Worm (Caenorhabditis elegans) whole organism, L4 larva: Measurements from ENCODE around the gene aff-1.

Experiments
- F49E8.2 ChIP-seq: sonication (generic microtip); optimal IDR thresholded peaks from 2 replicates; lab custom pipeline; 2016; ENCODE audit warnings: missing compliant biosample characterization, mild to moderate bottlenecking, missing genetic modification characterization, borderline replicate concordance
- ZK546.5 ChIP-seq, 2 experiments: sonication (generic microtip); optimal IDR thresholded peaks; 2 replicates each; lab custom pipeline; 2017; ENCODE audit warnings: missing biosample characterization in 2 of 2, missing genetic modification characterization in 2 of 2
- aha-1 ChIP-seq: fragments of 150-350 bp; peaks from one replicate; lab custom pipeline; 2014; ENCODE audit warnings: missing biosample characterization, missing genetic modification characterization
- ceh-32 ChIP-seq: sonication (generic microtip); optimal IDR thresholded peaks from 2 replicates; lab custom pipeline; 2016; ENCODE audit warnings: mild to moderate bottlenecking, missing genetic modification characterization, missing compliant biosample characterization; ENCODE audit not compliant: poor library complexity
- ceh-82 ChIP-seq: sonication (generic microtip); optimal IDR thresholded peaks from 2 replicates; lab custom pipeline; 2017; ENCODE audit warnings: missing biosample characterization, missing genetic modification characterization
- cey-2 ChIP-seq: sonication (generic microtip); optimal IDR thresholded peaks from 3 replicates; lab custom pipeline; 2017; ENCODE audit warnings: missing genetic modification characterization, mild to moderate bottlenecking, missing compliant biosample characterization, antibody characterized with exemption, borderline replicate concordance; ENCODE audit not compliant: insufficient read depth
- daf-12 ChIP-seq: fragments of 150-350 bp; optimal IDR thresholded peaks from 2 replicates; lab custom pipeline; 2014; ENCODE audit warnings: missing biosample characterization, missing genetic modification reagents, missing genetic modification characterization
- daf-16 ChIP-seq, 3 experiments: sonication (generic microtip); optimal IDR thresholded peaks; 2 replicates each; lab custom pipeline; 2016 to 2017; ENCODE audit warnings: missing genetic modification characterization in 3 of 3, missing genetic modification reagents in 3 of 3, mild to moderate bottlenecking in 2 of 3, missing compliant biosample characterization in 2 of 3, missing biosample characterization in 1 of 3, moderate library complexity in 1 of 3
- daf-19 ChIP-seq: fragments of 200-800 bp; sonication (Bioruptor generic); conservative IDR thresholded peaks from 2 replicates; pipeline ENCODE4 v1.3.6; 2022; ENCODE audit warnings: missing genetic modification characterization, missing compliant biosample characterization
- dmd-6 ChIP-seq: fragments of 200-800 bp; sonication (Bioruptor generic); IDR thresholded peaks from 2 replicates; pipeline ENCODE4 v1.3.6; 2022; ENCODE audit warnings: missing genetic modification reagents, missing genetic modification characterization, missing compliant biosample characterization
- dmd-9 ChIP-seq: fragments of 200-800 bp; sonication (Bioruptor generic); IDR thresholded peaks from 2 replicates; pipeline ENCODE4 v1.3.6; 2022; ENCODE audit warnings: missing genetic modification reagents, missing genetic modification characterization, missing compliant biosample characterization
- gei-8 ChIP-seq: fragments of 200-800 bp; sonication (Bioruptor generic); optimal IDR thresholded peaks from 2 replicates; lab custom pipeline; 2018; ENCODE audit warnings: mild to moderate bottlenecking, missing genetic modification characterization, missing compliant biosample characterization
- hlh-30 ChIP-seq: sonication (generic microtip); optimal IDR thresholded peaks from 2 replicates; lab custom pipeline; 2017; ENCODE audit warnings: antibody characterized with exemption, mild to moderate bottlenecking, missing genetic modification characterization, missing compliant biosample characterization; ENCODE audit not compliant: insufficient read depth
- lin-13 ChIP-seq: fragments of 150-350 bp; optimal IDR thresholded peaks from 2 replicates; lab custom pipeline; 2014; ENCODE audit warnings: missing biosample characterization, missing genetic modification reagents, missing genetic modification characterization
- lin-15B ChIP-seq: fragments of 150-350 bp; sonication (generic microtip); optimal IDR thresholded peaks from 3 replicates; lab custom pipeline; 2014; ENCODE audit warnings: missing biosample characterization, missing genetic modification characterization
- madf-5 ChIP-seq, 2 experiments: fragments of 200-800 bp; sonication (Bioruptor generic); IDR thresholded peaks; 2 replicates each; pipeline ENCODE4 v1.3.6; 2022; ENCODE audit warnings: missing compliant biosample characterization in 2 of 2, missing genetic modification characterization in 2 of 2
- madf-9 ChIP-seq: fragments of 200-800 bp; sonication (Bioruptor generic); conservative IDR thresholded peaks from 2 replicates; pipeline ENCODE4 v1.3.6; 2022; ENCODE audit warnings: missing genetic modification reagents, missing genetic modification characterization, missing compliant biosample characterization
- mdt-29 ChIP-seq: fragments of 200-800 bp; sonication (Bioruptor generic); IDR thresholded peaks from 2 replicates; pipeline ENCODE4 v1.3.6; 2022; ENCODE audit warnings: missing genetic modification reagents, missing genetic modification characterization, missing compliant biosample characterization
- mxl-3 ChIP-seq: fragments of 200-800 bp; sonication (Bioruptor generic); optimal IDR thresholded peaks from 2 replicates; lab custom pipeline; 2018; ENCODE audit warnings: mild to moderate bottlenecking, missing genetic modification characterization, missing compliant biosample characterization
- nhr-10 ChIP-seq: fragments of 150-350 bp; optimal IDR thresholded peaks from 2 replicates; lab custom pipeline; 2014; ENCODE audit warnings: missing biosample characterization, missing genetic modification characterization
- nhr-28 ChIP-seq: fragments of 150-350 bp; optimal IDR thresholded peaks from 2 replicates; lab custom pipeline; 2014; ENCODE audit warnings: missing biosample characterization, missing genetic modification characterization
- nhr-41 ChIP-seq: fragments of 200-800 bp; sonication (Bioruptor generic); IDR thresholded peaks from 2 replicates; pipeline ENCODE4 v1.3.6; 2022; ENCODE audit warnings: missing genetic modification reagents, missing genetic modification characterization, missing compliant biosample characterization
- nhr-48 ChIP-seq: sonication (generic microtip); optimal IDR thresholded peaks from 2 replicates; lab custom pipeline; 2016; ENCODE audit warnings: mild to moderate bottlenecking, missing genetic modification characterization, missing compliant biosample characterization
- nhr-76 ChIP-seq: fragments of 150-350 bp; optimal IDR thresholded peaks from 2 replicates; lab custom pipeline; 2014; ENCODE audit warnings: missing biosample characterization, missing genetic modification characterization
- nhr-77 ChIP-seq: fragments of 150-350 bp; optimal IDR thresholded peaks from 2 replicates; lab custom pipeline; 2014; ENCODE audit warnings: missing biosample characterization, missing genetic modification characterization
- php-3 ChIP-seq: fragments of 200-800 bp; sonication (Bioruptor generic); IDR thresholded peaks from 2 replicates; pipeline ENCODE4 v1.3.6; 2022; ENCODE audit warnings: missing genetic modification reagents, missing genetic modification characterization, missing compliant biosample characterization
- snpc-4 ChIP-seq: fragments of 150-350 bp; optimal IDR thresholded peaks from 2 replicates; lab custom pipeline; 2014; ENCODE audit warnings: missing biosample characterization, missing genetic modification characterization
- tag-97 ChIP-seq: fragments of 200-800 bp; sonication (Bioruptor generic); IDR thresholded peaks from 2 replicates; pipeline ENCODE4 v1.3.6; 2022; ENCODE audit warnings: missing genetic modification characterization, missing compliant biosample characterization
- tra-1 ChIP-seq: fragments of 200-800 bp; sonication (Bioruptor generic); IDR thresholded peaks from 2 replicates; pipeline ENCODE4 v1.3.6; 2022; ENCODE audit warnings: missing genetic modification reagents, missing genetic modification characterization, missing compliant biosample characterization
- vab-7 ChIP-seq: fragments of 200-800 bp; sonication (Bioruptor generic); IDR thresholded peaks from 2 replicates; pipeline ENCODE4 v1.3.6; 2022; ENCODE audit warnings: missing genetic modification reagents, missing genetic modification characterization, missing compliant biosample characterization
- zfp-3 ChIP-seq: fragments of 200-800 bp; sonication (Bioruptor generic); conservative IDR thresholded peaks from 2 replicates; pipeline ENCODE4 v1.3.6; 2022; ENCODE audit warnings: missing genetic modification reagents, missing genetic modification characterization, missing compliant biosample characterization
- zip-11 ChIP-seq: fragments of 200-800 bp; sonication (Bioruptor generic); IDR thresholded peaks from 2 replicates; pipeline ENCODE4 v1.3.6; 2022; ENCODE audit warnings: missing genetic modification characterization, missing compliant biosample characterization

The aff-1 gene

ce11 chrII:6882335-6882734 lies 18.8 kb upstream of the aff-1 start:
- no peak for TF ChIP-seq madf-9 (GFP tag; lab: Robert Waterston, UW)
- no peak for TF ChIP-seq dmd-9 (GFP tag; lab: Robert Waterston, UW)
- TF ChIP-seq gei-8 (GFP tag; lab: Kevin White, UChicago): no peak
- no peak for TF ChIP-seq lin-13
- peak; percentile 63 for TF ChIP-seq aha-1 (tag; lab: Kevin White, UChicago)

ce11 chrII:6880067-6880466 lies 16.5 kb upstream of the aff-1 start, which contains the start of gene C44B7.7:
TSS of gene C44B7.7 (minus strand) at chrII:6880167.
- TF ChIP-seq mdt-29 (GFP tag; lab: Robert Waterston, UW): no peak
- no peak for TF ChIP-seq ceh-82 (tag; lab: Kevin White, UChicago)
- TF ChIP-seq vab-7 (GFP tag; lab: Robert Waterston, UW): no peak
- no peak for TF ChIP-seq cey-2 (tag; lab: Kevin White, UChicago)
- TF ChIP-seq nhr-28 (tag; lab: Kevin White, UChicago): no peak
- no peak for TF ChIP-seq madf-5 (GFP tag; IDR thresholded peaks at IDR 0.05; lab: Robert Waterston, UW)
- no peak for TF ChIP-seq snpc-4 (tag; lab: Kevin White, UChicago)
- no peak for TF ChIP-seq mxl-3
- TF ChIP-seq nhr-41 (GFP tag; lab: Robert Waterston, UW): no peak
- no peak for TF ChIP-seq ZK546.5 (tag; optimal IDR thresholded peaks at IDR 0.05; lab: Kevin White, UChicago)
- no peak for TF ChIP-seq hlh-30
- TF ChIP-seq daf-19 (GFP tag; lab: Robert Waterston, UW): no peak
- TF ChIP-seq zfp-3 (GFP tag; lab: Robert Waterston, UW): no peak
- no peak for TF ChIP-seq F49E8.2
- no peak for TF ChIP-seq nhr-10
- TF ChIP-seq, all 104 proteins: peak for 0

- TF ChIP-seq dmd-6 (GFP tag; lab: Robert Waterston, UW) (no peak), daf-12 (tag; lab: Kevin White, UChicago) (no peak), php-3 (GFP tag; lab: Robert Waterston, UW) (no peak), nhr-28 (tag; lab: Kevin White, UChicago) (peak; percentile 26)
These were observed 14.3 kb upstream of the aff-1 start for ce11 chrII:6877881-6878280.

ce11 chrII:6876957-6877356 lies 13.4 kb upstream of the aff-1 start, which contains the start of gene slc-36.5:
TSS of gene slc-36.5 (minus strand) at chrII:6877057.
- TF ChIP-seq nhr-48 (tag; lab: Kevin White, UChicago): no peak
- TF ChIP-seq nhr-77 (tag; lab: Kevin White, UChicago): no peak
- TF ChIP-seq zip-11 (GFP tag; lab: Robert Waterston, UW): no peak

ce11 chrII:6872493-6872892 lies 8.9 kb upstream of the aff-1 start, which contains the start of gene C44B7.5:
TSS of gene C44B7.5 (minus strand) at chrII:6872593.
- no peak for TF ChIP-seq snpc-4 (tag; lab: Kevin White, UChicago)
- no peak for TF ChIP-seq ceh-32
- TF ChIP-seq tra-1 (GFP tag; lab: Robert Waterston, UW): no peak
- TF ChIP-seq nhr-48 (tag; lab: Kevin White, UChicago): no peak
- TF ChIP-seq lin-15B (tag; lab: Kevin White, UChicago): no peak
- TF ChIP-seq tag-97 (GFP tag; lab: Robert Waterston, UW): no peak
- no peak for TF ChIP-seq nhr-76
- no peak for TF ChIP-seq zfp-3 (GFP tag; lab: Robert Waterston, UW)

- peak in 1 of 2 experiments; percentile 21 for TF ChIP-seq daf-16 (GFP tag; optimal IDR thresholded peaks at IDR 0.05; lab: Kevin White, UChicago)
- no peak for TF ChIP-seq daf-16 (tag; optimal IDR thresholded peaks at IDR 0.05; lab: Kevin White, UChicago)
- TF ChIP-seq dmd-9 (GFP tag; lab: Robert Waterston, UW): no peak
These were observed 7.3 kb upstream of the aff-1 start, which contains the start of gene clhm-1 for ce11 chrII:6870803-6871202. TSS of gene clhm-1 (minus strand) at chrII:6871009.
